Worm (Caenorhabditis elegans) whole organism, mixed stage, embryonic: ENCODE data around the gene gcy-18.

Experiments used
- bed-3 ChIP-seq: fragments of 200-800 bp; sonication (Bioruptor generic); optimal IDR thresholded peaks from 3 replicates; lab custom pipeline; 2018; ENCODE audit warnings: mild to moderate bottlenecking, missing genetic modification characterization, moderate library complexity, missing compliant biosample characterization
- ces-1 ChIP-seq: fragments of 150-350 bp; optimal IDR thresholded peaks from 2 replicates; lab custom pipeline; 2014; ENCODE audit warnings: missing biosample characterization, missing genetic modification reagents, missing genetic modification characterization
- pha-4 ChIP-seq: fragments of 150-350 bp; optimal IDR thresholded peaks from 2 replicates; lab custom pipeline; 2018; ENCODE audit warnings: missing biosample characterization, missing genetic modification reagents, missing genetic modification characterization
- snpc-4 ChIP-seq: fragments of 150-350 bp; optimal IDR thresholded peaks from 2 replicates; lab custom pipeline; 2014; ENCODE audit warnings: missing biosample characterization, missing genetic modification characterization
- unc-39 ChIP-seq: fragments of 150-350 bp; optimal IDR thresholded peaks from 2 replicates; lab custom pipeline; 2014; ENCODE audit warnings: missing biosample characterization, missing genetic modification characterization
- ztf-11 ChIP-seq: fragments of 150-350 bp; optimal IDR thresholded peaks from 2 replicates; lab custom pipeline; 2014; ENCODE audit warnings: missing biosample characterization, missing genetic modification characterization

DNA sequence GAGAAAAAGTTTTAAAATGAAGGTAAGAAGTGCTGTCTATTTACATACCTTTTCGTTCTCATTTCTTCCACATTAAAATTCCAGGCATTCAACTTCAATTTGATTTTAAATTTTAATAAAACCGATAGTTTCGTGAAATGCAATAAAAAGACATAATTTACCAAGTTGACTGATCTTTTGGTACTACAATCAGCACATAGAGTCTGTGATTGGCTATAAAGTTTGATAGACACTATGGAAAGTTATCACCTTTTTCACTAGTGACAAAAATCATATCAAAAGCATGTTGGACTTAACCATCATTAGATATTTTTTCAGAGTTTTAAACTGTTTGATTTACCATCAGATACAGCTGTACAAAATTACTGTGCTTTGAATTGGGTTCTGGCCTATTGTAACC, 55.6 kb downstream of the gcy-18 start, which contains the start of gene srz-15:
- TF ChIP-seq snpc-4 (tag; lab: Kevin White, UChicago) (no peak), bed-3 (GFP tag; lab: Kevin White, UChicago) (no peak), ztf-11 (tag; lab: Kevin White, UChicago) (no peak), ces-1 (GFP tag; lab: Kevin White, UChicago) (no peak), pha-4 (no peak), unc-39 (tag; lab: Kevin White, UChicago) (no peak)
